Worm (Caenorhabditis elegans) whole organism, midembryonic: ENCODE measurements around the gene F08D12.7.

Experiments used
- T22C8.4 ChIP-seq: fragments of 200-800 bp; sonication (Bioruptor generic); IDR thresholded peaks from 2 replicates; pipeline ENCODE4 v1.3.6; 2022; ENCODE audit warnings: missing genetic modification characterization, missing compliant biosample characterization
- cog-1 ChIP-seq: sonication (generic microtip); optimal IDR thresholded peaks from 2 replicates; lab custom pipeline; 2016; ENCODE audit warnings: missing genetic modification characterization, missing compliant biosample characterization
- flt-1 ChIP-seq: fragments of 200-800 bp; sonication (Bioruptor generic); IDR thresholded peaks from 2 replicates; pipeline ENCODE4 v1.3.6; 2022; ENCODE audit warnings: missing genetic modification characterization, missing compliant biosample characterization
- klf-2 ChIP-seq: fragments of 200-800 bp; sonication (Bioruptor generic); conservative IDR thresholded peaks from 2 replicates; pipeline ENCODE4 v1.3.6; 2022; ENCODE audit warnings: missing genetic modification reagents, missing genetic modification characterization, missing compliant biosample characterization
- med-1 ChIP-seq: sonication (generic microtip); optimal IDR thresholded peaks from 2 replicates; lab custom pipeline; 2017; ENCODE audit warnings: missing genetic modification characterization, mild to moderate bottlenecking, missing compliant biosample characterization, antibody characterized with exemption, missing genetic modification reagents; ENCODE audit not compliant: insufficient read depth
- ref-1 ChIP-seq: fragments of 200-800 bp; sonication (Bioruptor generic); conservative IDR thresholded peaks from 2 replicates; pipeline ENCODE4 v1.3.6; 2022; ENCODE audit warnings: missing genetic modification reagents, missing genetic modification characterization, missing compliant biosample characterization
- tab-1 ChIP-seq: fragments of 200-800 bp; sonication (Bioruptor generic); IDR thresholded peaks from 2 replicates; pipeline ENCODE4 v1.3.6; 2022; ENCODE audit warnings: missing genetic modification characterization, missing compliant biosample characterization
- ztf-23 ChIP-seq: fragments of 200-800 bp; sonication (Bioruptor generic); IDR thresholded peaks from 2 replicates; pipeline ENCODE4 v1.3.6; 2022; ENCODE audit warnings: missing genetic modification reagents, missing genetic modification characterization, missing compliant biosample characterization
- ztf-29 ChIP-seq: fragments of 200-800 bp; sonication (Bioruptor generic); IDR thresholded peaks from 2 replicates; pipeline ENCODE4 v1.3.6; 2022; ENCODE audit warnings: missing genetic modification reagents, missing genetic modification characterization, missing compliant biosample characterization

Gene F08D12.7

ce11 chrII:2747956-2748621 is 20.8 kb downstream of the F08D12.7 start:
- TF ChIP-seq tab-1 (GFP tag; lab: Robert Waterston, UW) = no peak
- no peak for TF ChIP-seq ztf-29 (GFP tag; lab: Robert Waterston, UW)

ce11 chrII:2742251-2742650 is 26.7 kb downstream of the F08D12.7 start, which contains the start of gene T05A8.7:
T05A8.7 (minus strand) TSS chrII:2742351.
- TF ChIP-seq ztf-23 (GFP tag; lab: Robert Waterston, UW) (no peak), med-1 (GFP tag; lab: Kevin White, UChicago) (no peak), klf-2 (GFP tag; lab: Robert Waterston, UW) (no peak), ztf-29 (GFP tag; lab: Robert Waterston, UW) (no peak), cog-1 (tag; lab: Kevin White, UChicago) (no peak), T22C8.4 (GFP tag; lab: Robert Waterston, UW) (no peak), ref-1 (no peak), flt-1 (GFP tag; lab: Robert Waterston, UW) (no peak), tab-1 (GFP tag; lab: Robert Waterston, UW) (no peak)

ce11 chrII:2741405-2741804 is 27.5 kb downstream of the F08D12.7 start:
- TF ChIP-seq flt-1 (GFP tag; lab: Robert Waterston, UW) (no peak), klf-2 (GFP tag; lab: Robert Waterston, UW) (no peak), tab-1 (GFP tag; lab: Robert Waterston, UW) (no peak), ztf-29 (GFP tag; lab: Robert Waterston, UW) (no peak), med-1 (GFP tag; lab: Kevin White, UChicago) (no peak), ref-1 (no peak), ztf-23 (GFP tag; lab: Robert Waterston, UW) (no peak), cog-1 (tag; lab: Kevin White, UChicago) (no peak), T22C8.4 (GFP tag; lab: Robert Waterston, UW) (no peak)

ce11 chrII:2739619-2740018 is 29.3 kb downstream of the F08D12.7 start, which contains the start of gene T05A8.6:
T05A8.6 (minus strand) TSS chrII:2739719.
- no peak for TF ChIP-seq ref-1
- no peak for TF ChIP-seq ztf-29 (GFP tag; lab: Robert Waterston, UW)
- TF ChIP-seq ztf-23 (GFP tag; lab: Robert Waterston, UW) = no peak
- TF ChIP-seq med-1 (GFP tag; lab: Kevin White, UChicago) = no peak
- no peak for TF ChIP-seq klf-2 (GFP tag; lab: Robert Waterston, UW)
- TF ChIP-seq flt-1 (GFP tag; lab: Robert Waterston, UW) = no peak
- no peak for TF ChIP-seq tab-1 (GFP tag; lab: Robert Waterston, UW)
- no peak for TF ChIP-seq T22C8.4 (GFP tag; lab: Robert Waterston, UW)
- no peak for TF ChIP-seq cog-1 (tag; lab: Kevin White, UChicago)

ce11 chrII:2736938-2737337 is 32.0 kb downstream of the F08D12.7 start:
- TF ChIP-seq ztf-29 (GFP tag; lab: Robert Waterston, UW) (no peak), tab-1 (GFP tag; lab: Robert Waterston, UW) (0 out of 2 replicates have a peak, but pooled peaks have one; percentile 16)

- TF ChIP-seq ztf-29 (GFP tag; lab: Robert Waterston, UW) (no peak), klf-2 (GFP tag; lab: Robert Waterston, UW) (no peak), med-1 (GFP tag; lab: Kevin White, UChicago) (no peak), cog-1 (tag; lab: Kevin White, UChicago) (no peak), flt-1 (GFP tag; lab: Robert Waterston, UW) (no peak), T22C8.4 (GFP tag; lab: Robert Waterston, UW) (no peak), ztf-23 (GFP tag; lab: Robert Waterston, UW) (no peak), tab-1 (GFP tag; lab: Robert Waterston, UW) (no peak), ref-1 (no peak)
These were observed 32.7 kb downstream of the F08D12.7 start, which contains the start of gene T05A8.8 for ce11 chrII:2736156-2736728. T05A8.8 (plus strand) TSS chrII:2736678.

- TF ChIP-seq ztf-23 (GFP tag; lab: Robert Waterston, UW) (no peak), cog-1 (tag; lab: Kevin White, UChicago) (no peak), T22C8.4 (GFP tag; lab: Robert Waterston, UW) (no peak), tab-1 (GFP tag; lab: Robert Waterston, UW) (no peak), flt-1 (GFP tag; lab: Robert Waterston, UW) (no peak), med-1 (GFP tag; lab: Kevin White, UChicago) (no peak), ref-1 (no peak), ztf-29 (GFP tag; lab: Robert Waterston, UW) (no peak), klf-2 (GFP tag; lab: Robert Waterston, UW) (no peak)
These were observed 33.3 kb downstream of the F08D12.7 start for ce11 chrII:2735644-2736043.

ce11 chrII:2735192-2735591 is 33.7 kb downstream of the F08D12.7 start, which contains the start of gene wdr-31:
wdr-31 (minus strand) TSS chrII:2735292.
- TF ChIP-seq cog-1 (tag; lab: Kevin White, UChicago) = no peak
- no peak for TF ChIP-seq ztf-29 (GFP tag; lab: Robert Waterston, UW)
- TF ChIP-seq med-1 (GFP tag; lab: Kevin White, UChicago) = no peak
- no peak for TF ChIP-seq tab-1 (GFP tag; lab: Robert Waterston, UW)
- TF ChIP-seq T22C8.4 (GFP tag; lab: Robert Waterston, UW) = no peak
- TF ChIP-seq ref-1 = no peak
- no peak for TF ChIP-seq flt-1 (GFP tag; lab: Robert Waterston, UW)
- TF ChIP-seq ztf-23 (GFP tag; lab: Robert Waterston, UW) = no peak

- no peak for TF ChIP-seq flt-1 (GFP tag; lab: Robert Waterston, UW)
- TF ChIP-seq ztf-23 (GFP tag; lab: Robert Waterston, UW) = no peak
- no peak for TF ChIP-seq tab-1 (GFP tag; lab: Robert Waterston, UW)
- TF ChIP-seq T22C8.4 (GFP tag; lab: Robert Waterston, UW) = no peak
- no peak for TF ChIP-seq klf-2 (GFP tag; lab: Robert Waterston, UW)
- TF ChIP-seq ztf-29 (GFP tag; lab: Robert Waterston, UW) = no peak
- TF ChIP-seq ref-1 = no peak
These were observed 34.2 kb downstream of the F08D12.7 start for ce11 chrII:2734735-2735134.
